Worm (Caenorhabditis elegans): ENCODE measurements around the gene grd-16.

Gene grd-16

ce11 chrIV:2495118-2495785 lies 18.8 kb downstream of the grd-16 start, which contains the start of the genes ccdc-12 and Y69A2AR.18:
ccdc-12 (minus strand) TSS chrIV:2495174.
Y69A2AR.18 (plus strand) TSS chrIV:2495735.
- TF ChIP-seq D1046.2 (GFP tag; IDR thresholded peaks at IDR 0.05) (peak; percentile 98), fos-1 (tag; optimal IDR thresholded peaks at IDR 0.05) (no peak), nhr-6 (tag; optimal IDR thresholded peaks at IDR 0.05) (peak; percentile 22), ces-1 (GFP tag; optimal IDR thresholded peaks at IDR 0.05) (no peak), lsy-2 (tag; optimal IDR thresholded peaks at IDR 0.05) (peak; percentile 90 to 99), T26A8.4 (GFP tag; IDR thresholded peaks at IDR 0.05) (no peak), nhr-76 (tag; optimal IDR thresholded peaks at IDR 0.05) (no peak), zfp-3 (GFP tag; conservative IDR thresholded peaks at IDR 0.05) (no peak), mxl-2 (GFP tag; conservative IDR thresholded peaks at IDR 0.05) (no peak), lin-39 (tag; optimal IDR thresholded peaks at IDR 0.05) (no peak), ctbp-1 (GFP tag; IDR thresholded peaks at IDR 0.05) (no peak), zip-11 (GFP tag; IDR thresholded peaks at IDR 0.05) (no peak), mdl-1 (tag; optimal IDR thresholded peaks at IDR 0.05) (no peak), Y48G9A.11 (GFP tag; IDR thresholded peaks at IDR 0.05) (no peak), ceh-62 (tag; optimal IDR thresholded peaks at IDR 0.05) (no peak), unc-62 (GFP tag; optimal IDR thresholded peaks at IDR 0.05 in 1 of 2) (no peak), unc-62 (tag; optimal IDR thresholded peaks at IDR 0.05) (no peak), spr-3 (GFP tag; optimal IDR thresholded peaks at IDR 0.05) (no peak), ZK337.2 (GFP tag; IDR thresholded peaks at IDR 0.05) (no peak), nhr-28 (tag; optimal IDR thresholded peaks at IDR 0.05) (peak; percentile 24), skn-1 (tag; optimal IDR thresholded peaks at IDR 0.05) (no peak), zfp-2 (tag; optimal IDR thresholded peaks at IDR 0.05) (no peak), pqm-1 (tag; optimal IDR thresholded peaks at IDR 0.05) (no peak), daf-19 (GFP tag; conservative IDR thresholded peaks at IDR 0.05) (no peak), aly-2 (tag; optimal IDR thresholded peaks at IDR 0.05) (no peak), T20F7.1 (GFP tag; optimal IDR thresholded peaks at IDR 0.05) (no peak), snpc-1.2 (GFP tag; IDR thresholded peaks at IDR 0.05) (no peak), madf-5 (GFP tag; IDR thresholded peaks at IDR 0.05) (no peak), hmg-1.1 (GFP tag; IDR thresholded peaks at IDR 0.05) (peak; percentile 61), lin-15B (tag; optimal IDR thresholded peaks at IDR 0.05) (no peak), tag-97 (GFP tag; IDR thresholded peaks at IDR 0.05) (no peak), attf-4 (tag; optimal IDR thresholded peaks at IDR 0.05) (no peak), spr-1 (tag; optimal IDR thresholded peaks at IDR 0.05) (peak; percentile 8), cey-2 (tag; optimal IDR thresholded peaks at IDR 0.05; ENCODE audit: borderline replicate concordance, insufficient read depth) (no peak), hlh-11 (tag; optimal IDR thresholded peaks at IDR 0.05) (peak; percentile 42), Y105C5A.15 (GFP tag; IDR thresholded peaks at IDR 0.05) (no peak), F10B5.3 (tag; optimal IDR thresholded peaks at IDR 0.05) (no peak), ztf-11 (tag; optimal IDR thresholded peaks at IDR 0.05) (no peak), ceh-28 (tag; optimal IDR thresholded peaks at IDR 0.05) (no peak), rbr-2 (tag; optimal IDR thresholded peaks at IDR 0.05) (peak; percentile 39), tra-1 (GFP tag; IDR thresholded peaks at IDR 0.05) (no peak), nhr-42 (GFP tag; IDR thresholded peaks at IDR 0.05) (no peak), ZK546.5 (tag; optimal IDR thresholded peaks at IDR 0.05) (no peak), snpc-4 (tag; optimal IDR thresholded peaks at IDR 0.05) (no peak), ceh-82 (tag; optimal IDR thresholded peaks at IDR 0.05) (no peak), saeg-2 (GFP tag; IDR thresholded peaks at IDR 0.05) (no peak), dmd-9 (GFP tag; IDR thresholded peaks at IDR 0.05) (no peak), Y5F2A.4 (GFP tag; optimal IDR thresholded peaks at IDR 0.05) (no peak), gei-8 (GFP tag; optimal IDR thresholded peaks at IDR 0.05) (no peak), arid-1 (GFP tag; conservative IDR thresholded peaks at IDR 0.05) (0 out of 2 replicates have a peak, but pooled peaks have one; percentile 20), mep-1 (tag; optimal IDR thresholded peaks at IDR 0.05) (no peak), lim-7 (GFP tag; IDR thresholded peaks at IDR 0.05) (no peak), R02D3.7 (tag; optimal IDR thresholded peaks at IDR 0.05) (peak; percentile 61)
